Fruit fly (Drosophila melanogaster) whole organism, embryonic: Measurements from ENCODE around the gene heix.

Experiments
- Blimp-1 ChIP-seq: fragments of 200-800 bp; sonication (Bioruptor generic); optimal IDR thresholded peaks from 3 replicates; lab custom pipeline; 2018; ENCODE audit warnings: missing biosample characterization, missing genetic modification characterization, mild to moderate bottlenecking, moderate library complexity, missing genetic modification reagents
- BtbVII ChIP-seq: fragments of 200-800 bp; sonication (Bioruptor generic); optimal IDR thresholded peaks from 3 replicates; lab custom pipeline; 2017; ENCODE audit warnings: missing biosample characterization, mild to moderate bottlenecking, missing genetic modification characterization
- CG10543 ChIP-seq: fragments of 200-800 bp; sonication (Bioruptor generic); optimal IDR thresholded peaks from 3 replicates; lab custom pipeline; 2017; ENCODE audit warnings: missing biosample characterization, mild to moderate bottlenecking, missing genetic modification characterization, moderate library complexity
- CG11456 ChIP-seq: fragments of 200-800 bp; sonication (Bioruptor generic); IDR thresholded peaks from 3 replicates; pipeline ENCODE4 v1.3.6; 2022; ENCODE audit warnings: missing biosample characterization, missing genetic modification characterization
- CG11723 ChIP-seq: fragments of 200-800 bp; sonication (Bioruptor generic); optimal IDR thresholded peaks from 2 replicates; lab custom pipeline; 2017; ENCODE audit warnings: missing biosample characterization, mild to moderate bottlenecking, missing genetic modification characterization
- CG12071 ChIP-seq: fragments of 200-800 bp; sonication (Bioruptor generic); optimal IDR thresholded peaks from 3 replicates; lab custom pipeline; 2018; ENCODE audit warnings: missing biosample characterization, mild to moderate bottlenecking, missing genetic modification characterization
- CG12155 ChIP-seq: fragments of 200-800 bp; sonication (Bioruptor generic); optimal IDR thresholded peaks from 3 replicates; lab custom pipeline; 2016; ENCODE audit warnings: missing biosample characterization, missing genetic modification characterization
- CG13123 ChIP-seq: fragments of 200-800 bp; sonication (Bioruptor generic); optimal IDR thresholded peaks from 2 replicates; lab custom pipeline; 2016; ENCODE audit warnings: missing biosample characterization, missing genetic modification characterization
- CG13424 ChIP-seq: fragments of 200-800 bp; sonication (Bioruptor generic); optimal IDR thresholded peaks from 2 replicates; lab custom pipeline; 2019; ENCODE audit warnings: missing biosample characterization, mild to moderate bottlenecking, missing genetic modification characterization, moderate library complexity
- CG13624 ChIP-seq: fragments of 200-800 bp; sonication (Bioruptor generic); optimal IDR thresholded peaks from 2 replicates; lab custom pipeline; 2016; ENCODE audit warnings: missing biosample characterization, missing genetic modification characterization
- CG15073 ChIP-seq: fragments of 200-800 bp; sonication (Bioruptor generic); optimal IDR thresholded peaks from 2 replicates; lab custom pipeline; 2016; ENCODE audit warnings: missing biosample characterization, missing genetic modification characterization
- CG17328 ChIP-seq: fragments of 200-800 bp; sonication (Bioruptor generic); IDR thresholded peaks from 2 replicates; pipeline ENCODE4 v1.3.6; 2022; ENCODE audit warnings: missing biosample characterization, missing genetic modification characterization
- CG17829 ChIP-seq: fragments of 200-800 bp; optimal IDR thresholded peaks from 2 replicates; lab custom pipeline; 2019; ENCODE audit warnings: missing biosample characterization, mild to moderate bottlenecking, missing genetic modification characterization, moderate library complexity
- CG2120 ChIP-seq: fragments of 200-800 bp; sonication (Bioruptor generic); optimal IDR thresholded peaks from 3 replicates; lab custom pipeline; 2016; ENCODE audit warnings: missing biosample characterization, missing genetic modification characterization
- CG2889 ChIP-seq: fragments of 200-800 bp; sonication (Bioruptor generic); IDR thresholded peaks from 3 replicates; pipeline ENCODE4 v1.3.6; 2022; ENCODE audit warnings: missing biosample characterization, missing genetic modification characterization
- CG33213 ChIP-seq: fragments of 200-800 bp; sonication (Bioruptor generic); optimal IDR thresholded peaks from 3 replicates; lab custom pipeline; 2016; ENCODE audit warnings: missing biosample characterization, missing genetic modification characterization
- CG33557 ChIP-seq: fragments of 200-800 bp; sonication (Bioruptor generic); optimal IDR thresholded peaks from 2 replicates; lab custom pipeline; 2019; ENCODE audit warnings: missing biosample characterization, mild to moderate bottlenecking, missing genetic modification characterization, moderate library complexity
- CG3847 ChIP-seq: fragments of 200-800 bp; sonication (Bioruptor generic); IDR thresholded peaks from 2 replicates; pipeline ENCODE4 v1.3.6; 2022; ENCODE audit warnings: missing biosample characterization, missing genetic modification characterization
- CG4617 ChIP-seq: fragments of 200-800 bp; sonication (Bioruptor generic); optimal IDR thresholded peaks from 3 replicates; lab custom pipeline; 2016; ENCODE audit warnings: missing biosample characterization, missing genetic modification characterization, borderline replicate concordance
- CG6683 ChIP-seq: fragments of 200-800 bp; sonication (Bioruptor generic); optimal IDR thresholded peaks from 2 replicates; lab custom pipeline; 2017; ENCODE audit warnings: missing biosample characterization, mild to moderate bottlenecking, missing genetic modification characterization, missing genetic modification reagents
- CG7928 ChIP-seq: fragments of 200-800 bp; sonication (Bioruptor generic); optimal IDR thresholded peaks from 2 replicates; lab custom pipeline; 2017; ENCODE audit warnings: missing biosample characterization, mild to moderate bottlenecking, missing genetic modification characterization
- CG8281 ChIP-seq: fragments of 200-800 bp; sonication (Bioruptor generic); optimal IDR thresholded peaks from 2 replicates; lab custom pipeline; 2018; ENCODE audit warnings: missing biosample characterization, mild to moderate bottlenecking, missing genetic modification characterization, moderate library complexity
- CG9609 ChIP-seq: fragments of 200-800 bp; sonication (Bioruptor generic); optimal IDR thresholded peaks from 3 replicates; lab custom pipeline; 2016; ENCODE audit warnings: missing biosample characterization, missing genetic modification characterization
- Camta ChIP-seq: fragments of 200-800 bp; sonication (Bioruptor generic); optimal IDR thresholded peaks from 2 replicates; lab custom pipeline; 2016; ENCODE audit warnings: missing biosample characterization, missing genetic modification characterization
- Dip2 ChIP-seq: fragments of 200-800 bp; sonication (Bioruptor generic); IDR thresholded peaks from 2 replicates; pipeline ENCODE4 v1.3.6; 2022; ENCODE audit warnings: missing biosample characterization, missing genetic modification characterization
- Dref ChIP-seq: fragments of 200-800 bp; sonication (Bioruptor generic); IDR thresholded peaks from 2 replicates; pipeline ENCODE4 v1.3.6; 2022; ENCODE audit warnings: missing biosample characterization, missing genetic modification characterization
- Eip74EF ChIP-seq, 2 experiments: fragments of 200-800 bp in 1 of 2; fragments of >200 bp in 1 of 2; sonication (Bioruptor generic) in 1 of 2; optimal IDR thresholded peaks; 2 replicates each; lab custom pipeline; 2017 to 2019; ENCODE audit warnings: missing biosample characterization in 2 of 2, missing genetic modification characterization in 2 of 2, mild to moderate bottlenecking in 1 of 2, moderate library complexity in 1 of 2
- Elba2 ChIP-seq: fragments of 200-800 bp; sonication (Bioruptor generic); optimal IDR thresholded peaks from 3 replicates; lab custom pipeline; 2016; ENCODE audit warnings: missing biosample characterization, missing genetic modification characterization
- Fer1 ChIP-seq: fragments of 200-800 bp; sonication (Bioruptor generic); optimal IDR thresholded peaks from 2 replicates; lab custom pipeline; 2017; ENCODE audit warnings: missing biosample characterization, mild to moderate bottlenecking, missing genetic modification characterization
- HHEX ChIP-seq: fragments of 200-800 bp; sonication (Bioruptor generic); optimal IDR thresholded peaks from 3 replicates; lab custom pipeline; 2017; ENCODE audit warnings: missing biosample characterization, mild to moderate bottlenecking, missing genetic modification characterization, missing genetic modification reagents
- Hr51 ChIP-seq, 2 experiments: fragments of 200-800 bp; sonication (Bioruptor generic); optimal IDR thresholded peaks; 2 replicates in 1 of 2; 3 replicates in 1 of 2; lab custom pipeline; 2016 to 2018; ENCODE audit warnings: missing biosample characterization in 2 of 2, missing genetic modification characterization in 2 of 2, mild to moderate bottlenecking in 1 of 2, moderate library complexity in 1 of 2
- Oaz ChIP-seq: fragments of 200-800 bp; sonication (Bioruptor generic); IDR thresholded peaks from 2 replicates; pipeline ENCODE4 v1.3.6; 2022; ENCODE audit warnings: missing biosample characterization, missing genetic modification characterization
- Sin3A ChIP-seq: fragments of >200 bp; optimal IDR thresholded peaks from 2 replicates; lab custom pipeline; 2018
- Sry-δ ChIP-seq: fragments of 200-800 bp; sonication (Bioruptor generic); optimal IDR thresholded peaks from 2 replicates; lab custom pipeline; 2016; ENCODE audit warnings: missing biosample characterization, missing genetic modification characterization
- Stat92E ChIP-seq, 3 experiments: fragments of >200 bp in 2 of 3; fragments of 200-800 bp in 1 of 3; sonication (Bioruptor generic) in 1 of 3; optimal IDR thresholded peaks; 2 replicates each; lab custom pipeline; 2017 to 2019; ENCODE audit warnings: missing biosample characterization in 3 of 3, missing genetic modification characterization in 3 of 3, mild to moderate bottlenecking in 1 of 3, moderate library complexity in 1 of 3
- Xbp1 ChIP-seq: fragments of 200-800 bp; sonication (Bioruptor generic); optimal IDR thresholded peaks from 3 replicates; lab custom pipeline; 2016; ENCODE audit warnings: missing biosample characterization, mild to moderate bottlenecking, missing genetic modification characterization
- Xrp1 ChIP-seq: fragments of 200-800 bp; sonication (Bioruptor generic); IDR thresholded peaks from 2 replicates; pipeline ENCODE4 v1.3.6; 2022; ENCODE audit warnings: missing biosample characterization, missing genetic modification characterization
- ac ChIP-seq: fragments of 200-800 bp; sonication (Bioruptor generic); optimal IDR thresholded peaks from 3 replicates; lab custom pipeline; 2017; ENCODE audit warnings: missing biosample characterization, mild to moderate bottlenecking, missing genetic modification characterization
- chm ChIP-seq: fragments of 200-800 bp; sonication (Bioruptor generic); IDR thresholded peaks from 2 replicates; pipeline ENCODE4 v1.3.6; 2022; ENCODE audit warnings: missing biosample characterization, missing genetic modification characterization
- fd102C ChIP-seq: fragments of 200-800 bp; sonication (Bioruptor generic); optimal IDR thresholded peaks from 2 replicates; lab custom pipeline; 2018; ENCODE audit warnings: missing biosample characterization, mild to moderate bottlenecking, missing genetic modification characterization, moderate library complexity
- fd64A ChIP-seq: fragments of 200-800 bp; sonication (Bioruptor generic); optimal IDR thresholded peaks from 3 replicates; lab custom pipeline; 2018; ENCODE audit warnings: missing biosample characterization, mild to moderate bottlenecking, missing genetic modification characterization
- kni ChIP-seq: fragments of 200-800 bp; sonication (Bioruptor generic); optimal IDR thresholded peaks from 3 replicates; lab custom pipeline; 2017; ENCODE audit warnings: mild to moderate bottlenecking, missing biosample characterization, missing genetic modification reagents, missing genetic modification characterization
- oc ChIP-seq: fragments of 200-800 bp; sonication (Bioruptor generic); optimal IDR thresholded peaks from 2 replicates; lab custom pipeline; 2018; ENCODE audit warnings: missing biosample characterization, mild to moderate bottlenecking, missing genetic modification characterization, moderate library complexity
- ro ChIP-seq: fragments of 200-800 bp; sonication (Bioruptor generic); IDR thresholded peaks from 2 replicates; pipeline ENCODE4 v1.3.6; 2022; ENCODE audit warnings: missing biosample characterization, missing genetic modification characterization
- salm ChIP-seq: fragments of 200-800 bp; sonication (Bioruptor generic); optimal IDR thresholded peaks from 2 replicates; lab custom pipeline; 2018; ENCODE audit warnings: missing biosample characterization, mild to moderate bottlenecking, missing genetic modification characterization
- sens ChIP-seq: fragments of 200-800 bp; sonication (Bioruptor generic); peaks from one replicate; lab custom pipeline; 2016; ENCODE audit warnings: missing biosample characterization, missing genetic modification characterization
- sens-2 ChIP-seq: fragments of 200-800 bp; sonication (Bioruptor generic); IDR thresholded peaks from 2 replicates; pipeline ENCODE4 v1.3.6; 2022; ENCODE audit warnings: missing biosample characterization, missing genetic modification characterization
- sob ChIP-seq: fragments of 200-800 bp; sonication (Bioruptor generic); IDR thresholded peaks from 2 replicates; pipeline ENCODE4 v1.3.6; 2022; ENCODE audit warnings: missing biosample characterization, missing genetic modification characterization
- tin ChIP-seq: fragments of 200-800 bp; sonication (Bioruptor generic); optimal IDR thresholded peaks from 3 replicates; lab custom pipeline; 2016; ENCODE audit warnings: missing biosample characterization, missing genetic modification characterization
- trem ChIP-seq: fragments of 200-800 bp; optimal IDR thresholded peaks from 3 replicates; lab custom pipeline; 2019; ENCODE audit warnings: missing biosample characterization, mild to moderate bottlenecking, missing genetic modification characterization, moderate library complexity
- twi ChIP-seq: fragments of 200-800 bp; optimal IDR thresholded peaks from 2 replicates; lab custom pipeline; 2019; ENCODE audit warnings: missing biosample characterization, mild to moderate bottlenecking, missing genetic modification characterization, moderate library complexity

Gene heix

DNA sequence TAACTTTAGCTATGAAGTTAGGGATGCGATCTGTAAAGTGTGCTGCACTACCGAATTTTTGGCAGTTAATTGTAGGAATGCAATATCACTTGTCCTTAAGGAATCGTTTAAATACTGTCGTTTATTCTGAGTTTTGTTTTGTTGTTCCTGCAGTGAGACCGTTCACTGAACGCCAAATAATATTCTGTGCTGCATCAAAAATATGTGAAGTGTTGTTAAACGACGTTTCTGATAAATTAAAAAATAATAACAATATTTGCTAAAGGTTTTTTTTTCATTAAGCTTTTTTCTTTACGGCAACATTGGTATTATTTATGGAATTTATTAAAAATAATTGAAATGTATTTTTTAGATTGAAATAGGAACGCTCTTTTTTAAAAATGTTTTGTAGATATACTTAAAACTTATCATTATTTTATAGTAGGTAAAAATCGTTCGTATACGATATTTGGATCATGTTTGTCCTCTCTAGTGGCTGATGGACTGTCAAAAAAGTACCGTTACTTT, 3.2 kb upstream of the heix start, which contains the start of gene GMF (continued):
- TF ChIP-seq Camta (GFP tag; lab: Kevin White, UChicago), result no peak
- TF ChIP-seq CG33213 (GFP tag; lab: Kevin White, UChicago), result no peak
- peak; percentile 6 for TF ChIP-seq twi (tag; lab: Kevin White, UChicago)
- TF ChIP-seq CG4617 (GFP tag; lab: Kevin White, UChicago), result peak; percentile 64
- no peak for TF ChIP-seq CG9609
- no peak for TF ChIP-seq HHEX (GFP tag; lab: Kevin White, UChicago)
- TF ChIP-seq Dref (GFP tag; lab: Robert Waterston, UW), result no peak
- TF ChIP-seq sens-2, result no peak
- peak; percentile 37 for TF ChIP-seq CG33557 (GFP tag; lab: Kevin White, UChicago)
- TF ChIP-seq CG13123 (GFP tag; lab: Kevin White, UChicago), result peak; percentile 5
- peak; percentile 20 for TF ChIP-seq CG12155 (GFP tag; lab: Kevin White, UChicago)
- peak; percentile 25 for TF ChIP-seq CG13424 (tag; lab: Kevin White, UChicago)
- no peak for TF ChIP-seq Elba2 (GFP tag; lab: Kevin White, UChicago)
- peak; percentile 38 for TF ChIP-seq CG17829 (tag; lab: Kevin White, UChicago)
- no peak for TF ChIP-seq Blimp-1 (GFP tag; lab: Kevin White, UChicago)
- TF ChIP-seq Xrp1 (GFP tag; lab: Robert Waterston, UW), result peak; percentile 55
- no peak for TF ChIP-seq CG12071 (GFP tag; lab: Kevin White, UChicago)
- TF ChIP-seq oc (tag; lab: Kevin White, UChicago), result no peak
- no peak for TF ChIP-seq CG11723 (GFP tag; lab: Kevin White, UChicago)
- TF ChIP-seq Hr51 (GFP tag; optimal IDR thresholded peaks at IDR 0.05; lab: Kevin White, UChicago), result no peak
- no peak for TF ChIP-seq CG13624 (GFP tag; lab: Kevin White, UChicago)
- TF ChIP-seq trem (tag; lab: Kevin White, UChicago), result peak; percentile 61
- TF ChIP-seq CG8281 (tag; lab: Kevin White, UChicago), result no peak
- TF ChIP-seq CG11456 (GFP tag; lab: Robert Waterston, UW), result no peak
- TF ChIP-seq Oaz (GFP tag; lab: Robert Waterston, UW), result no peak
- no peak for TF ChIP-seq Dip2 (GFP tag; lab: Robert Waterston, UW)
- TF ChIP-seq kni (GFP tag; lab: Kevin White, UChicago), result no peak
- TF ChIP-seq sob (GFP tag; lab: Robert Waterston, UW), result no peak
- TF ChIP-seq CG6683 (GFP tag; lab: Kevin White, UChicago), result no peak
- TF ChIP-seq ac, result no peak
- no peak for TF ChIP-seq CG3847 (GFP tag; lab: Robert Waterston, UW)
- TF ChIP-seq Sry-δ (GFP tag; lab: Kevin White, UChicago), result peak; percentile 61
- TF ChIP-seq CG17328, result peak; percentile 52; the same call in 1 of the 2 replicates
- no peak for TF ChIP-seq fd64A (GFP tag; lab: Kevin White, UChicago)
- no peak for TF ChIP-seq CG10543 (GFP tag; lab: Kevin White, UChicago)
- TF ChIP-seq Stat92E (GFP tag; optimal IDR thresholded peaks at IDR 0.05; lab: Kevin White, UChicago), result no peak
- peak; percentile 37 for TF ChIP-seq tin (GFP tag; lab: Kevin White, UChicago)
- no peak for TF ChIP-seq CG7928
- no peak for TF ChIP-seq Sin3A (lab: Kevin White, UChicago)
- no peak for TF ChIP-seq ro (GFP tag; lab: Robert Waterston, UW)
- peak; percentile 2 for TF ChIP-seq Fer1 (GFP tag; lab: Kevin White, UChicago)
- peak; percentile 6 for TF ChIP-seq salm (tag; lab: Kevin White, UChicago)
- TF ChIP-seq fd102C (GFP tag; lab: Kevin White, UChicago), result no peak
- no peak for TF ChIP-seq BtbVII (GFP tag; lab: Kevin White, UChicago)
- TF ChIP-seq Xbp1, result peak; percentile 43
- no peak for TF ChIP-seq CG2889 (GFP tag; lab: Robert Waterston, UW)
- TF ChIP-seq Eip74EF (GFP tag; optimal IDR thresholded peaks at IDR 0.05; lab: Kevin White, UChicago), result peak in 1 of 2 experiments; percentile 0
- TF ChIP-seq chm (GFP tag; lab: Robert Waterston, UW), result no peak
- TF ChIP-seq sens (GFP tag; lab: Kevin White, UChicago), result peak; percentile 82
- TF ChIP-seq CG2120 (GFP tag; lab: Kevin White, UChicago), result peak; percentile 41
- no peak for TF ChIP-seq CG15073 (GFP tag; lab: Kevin White, UChicago)
